Worm (Caenorhabditis elegans) whole organism, early embryonic: ENCODE data around the gene him-6.

Experiments
- aly-1 ChIP-seq: sonication (generic microtip); optimal IDR thresholded peaks from 2 replicates; lab custom pipeline; 2016; ENCODE audit warnings: missing genetic modification characterization, missing compliant biosample characterization
- ama-1 ChIP-seq: fragments of 150-350 bp; optimal IDR thresholded peaks from 2 replicates; lab custom pipeline; 2014
- ceh-13 ChIP-seq: fragments of 200-800 bp; sonication (Bioruptor generic); optimal IDR thresholded peaks from 2 replicates; lab custom pipeline; 2018; ENCODE audit warnings: mild to moderate bottlenecking, missing genetic modification characterization, missing compliant biosample characterization
- ceh-36 ChIP-seq: sonication (generic microtip); optimal IDR thresholded peaks from 2 replicates; lab custom pipeline; 2016; ENCODE audit warnings: missing genetic modification characterization, inconsistent platforms, missing compliant biosample characterization
- ets-7 ChIP-seq: sonication (generic microtip); optimal IDR thresholded peaks from 2 replicates; lab custom pipeline; 2016; ENCODE audit warnings: missing genotype, missing genetic modification characterization, missing compliant biosample characterization
- hmbx-1 ChIP-seq: sonication (generic microtip); optimal IDR thresholded peaks from 2 replicates; lab custom pipeline; 2016; ENCODE audit warnings: mild to moderate bottlenecking, missing genetic modification characterization, missing compliant biosample characterization
- hmg-4 ChIP-seq: fragments of 200-800 bp; sonication (Bioruptor generic); optimal IDR thresholded peaks from 2 replicates; lab custom pipeline; 2018; ENCODE audit warnings: mild to moderate bottlenecking, missing genetic modification characterization, missing compliant biosample characterization
- hnd-1 ChIP-seq: sonication (generic microtip); optimal IDR thresholded peaks from 2 replicates; lab custom pipeline; 2016; ENCODE audit warnings: missing genetic modification characterization, missing compliant biosample characterization
- pes-1 ChIP-seq: fragments of 200-800 bp; sonication (Bioruptor generic); IDR thresholded peaks from 2 replicates; pipeline ENCODE4 v1.3.6; 2022; ENCODE audit warnings: missing genetic modification reagents, missing genetic modification characterization, missing compliant biosample characterization
- scrt-1 ChIP-seq: fragments of 200-800 bp; sonication (Bioruptor generic); IDR thresholded peaks from 2 replicates; pipeline ENCODE4 v1.3.6; 2022; ENCODE audit warnings: missing genetic modification characterization, missing compliant biosample characterization
- sea-1 ChIP-seq: fragments of 200-800 bp; sonication (Bioruptor generic); conservative IDR thresholded peaks from 2 replicates; pipeline ENCODE4 v1.3.6; 2022; ENCODE audit warnings: missing genetic modification characterization, missing compliant biosample characterization
- tbx-11 ChIP-seq: fragments of 200-800 bp; sonication (Bioruptor generic); IDR thresholded peaks from 2 replicates; pipeline ENCODE4 v1.3.6; 2022; ENCODE audit warnings: missing genetic modification characterization, missing compliant biosample characterization
- tra-4 ChIP-seq: sonication (generic microtip); optimal IDR thresholded peaks from 2 replicates; lab custom pipeline; 2017; ENCODE audit warnings: missing genetic modification characterization, missing compliant biosample characterization

ce11 chrIV:12487194-12487593 is 3.4 kb upstream of the him-6 start, which contains the start of gene sru-26:
- TF ChIP-seq ama-1 (no peak), ceh-13 (GFP tag; lab: Kevin White, UChicago) (no peak), hnd-1 (tag; lab: Kevin White, UChicago) (no peak), ceh-36 (tag; lab: Kevin White, UChicago) (no peak), tbx-11 (GFP tag; lab: Robert Waterston, UW) (no peak), pes-1 (GFP tag; lab: Robert Waterston, UW) (no peak), scrt-1 (no peak), tra-4 (tag; lab: Kevin White, UChicago) (no peak), hmg-4 (GFP tag; lab: Kevin White, UChicago) (no peak), sea-1 (no peak), hmbx-1 (tag; lab: Kevin White, UChicago) (no peak), ets-7 (no peak), aly-1 (no peak)
